Worm (Caenorhabditis elegans) whole organism, early embryonic: ENCODE data around the gene C39B5.2.

Experiments
- B0310.2 ChIP-seq: sonication (generic microtip); optimal IDR thresholded peaks from 2 replicates; lab custom pipeline; 2016; ENCODE audit warnings: mild to moderate bottlenecking, missing genetic modification characterization, missing compliant biosample characterization
- F13C5.2 ChIP-seq: sonication (generic microtip); optimal IDR thresholded peaks from 2 replicates; lab custom pipeline; 2017; ENCODE audit warnings: mild to moderate bottlenecking, missing genetic modification characterization, inconsistent platforms, missing compliant biosample characterization
- aly-1 ChIP-seq: sonication (generic microtip); optimal IDR thresholded peaks from 2 replicates; lab custom pipeline; 2016; ENCODE audit warnings: missing genetic modification characterization, missing compliant biosample characterization
- ama-1 ChIP-seq: fragments of 150-350 bp; optimal IDR thresholded peaks from 2 replicates; lab custom pipeline; 2014
- ceh-13 ChIP-seq: fragments of 200-800 bp; sonication (Bioruptor generic); optimal IDR thresholded peaks from 2 replicates; lab custom pipeline; 2018; ENCODE audit warnings: mild to moderate bottlenecking, missing genetic modification characterization, missing compliant biosample characterization
- ceh-36 ChIP-seq: sonication (generic microtip); optimal IDR thresholded peaks from 2 replicates; lab custom pipeline; 2016; ENCODE audit warnings: missing genetic modification characterization, inconsistent platforms, missing compliant biosample characterization
- ets-7 ChIP-seq: sonication (generic microtip); optimal IDR thresholded peaks from 2 replicates; lab custom pipeline; 2016; ENCODE audit warnings: missing genotype, missing genetic modification characterization, missing compliant biosample characterization
- flt-1 ChIP-seq: fragments of 200-800 bp; sonication (Bioruptor generic); IDR thresholded peaks from 2 replicates; pipeline ENCODE4 v1.3.6; 2022; ENCODE audit warnings: missing genetic modification characterization, missing compliant biosample characterization
- hmbx-1 ChIP-seq: sonication (generic microtip); optimal IDR thresholded peaks from 2 replicates; lab custom pipeline; 2016; ENCODE audit warnings: mild to moderate bottlenecking, missing genetic modification characterization, missing compliant biosample characterization
- hmg-4 ChIP-seq: fragments of 200-800 bp; sonication (Bioruptor generic); optimal IDR thresholded peaks from 2 replicates; lab custom pipeline; 2018; ENCODE audit warnings: mild to moderate bottlenecking, missing genetic modification characterization, missing compliant biosample characterization
- hnd-1 ChIP-seq: sonication (generic microtip); optimal IDR thresholded peaks from 2 replicates; lab custom pipeline; 2016; ENCODE audit warnings: missing genetic modification characterization, missing compliant biosample characterization
- pes-1 ChIP-seq: fragments of 200-800 bp; sonication (Bioruptor generic); IDR thresholded peaks from 2 replicates; pipeline ENCODE4 v1.3.6; 2022; ENCODE audit warnings: missing genetic modification reagents, missing genetic modification characterization, missing compliant biosample characterization
- scrt-1 ChIP-seq: fragments of 200-800 bp; sonication (Bioruptor generic); IDR thresholded peaks from 2 replicates; pipeline ENCODE4 v1.3.6; 2022; ENCODE audit warnings: missing genetic modification characterization, missing compliant biosample characterization
- sea-1 ChIP-seq: fragments of 200-800 bp; sonication (Bioruptor generic); conservative IDR thresholded peaks from 2 replicates; pipeline ENCODE4 v1.3.6; 2022; ENCODE audit warnings: missing genetic modification characterization, missing compliant biosample characterization
- tbx-11 ChIP-seq: fragments of 200-800 bp; sonication (Bioruptor generic); IDR thresholded peaks from 2 replicates; pipeline ENCODE4 v1.3.6; 2022; ENCODE audit warnings: missing genetic modification characterization, missing compliant biosample characterization
- tbx-37 ChIP-seq: fragments of 200-800 bp; sonication (Bioruptor generic); conservative IDR thresholded peaks from 2 replicates; pipeline ENCODE4 v1.3.6; 2022; ENCODE audit warnings: missing genetic modification reagents, missing genetic modification characterization, missing compliant biosample characterization
- tra-4 ChIP-seq: sonication (generic microtip); optimal IDR thresholded peaks from 2 replicates; lab custom pipeline; 2017; ENCODE audit warnings: missing genetic modification characterization, missing compliant biosample characterization

Gene C39B5.2

DNA sequence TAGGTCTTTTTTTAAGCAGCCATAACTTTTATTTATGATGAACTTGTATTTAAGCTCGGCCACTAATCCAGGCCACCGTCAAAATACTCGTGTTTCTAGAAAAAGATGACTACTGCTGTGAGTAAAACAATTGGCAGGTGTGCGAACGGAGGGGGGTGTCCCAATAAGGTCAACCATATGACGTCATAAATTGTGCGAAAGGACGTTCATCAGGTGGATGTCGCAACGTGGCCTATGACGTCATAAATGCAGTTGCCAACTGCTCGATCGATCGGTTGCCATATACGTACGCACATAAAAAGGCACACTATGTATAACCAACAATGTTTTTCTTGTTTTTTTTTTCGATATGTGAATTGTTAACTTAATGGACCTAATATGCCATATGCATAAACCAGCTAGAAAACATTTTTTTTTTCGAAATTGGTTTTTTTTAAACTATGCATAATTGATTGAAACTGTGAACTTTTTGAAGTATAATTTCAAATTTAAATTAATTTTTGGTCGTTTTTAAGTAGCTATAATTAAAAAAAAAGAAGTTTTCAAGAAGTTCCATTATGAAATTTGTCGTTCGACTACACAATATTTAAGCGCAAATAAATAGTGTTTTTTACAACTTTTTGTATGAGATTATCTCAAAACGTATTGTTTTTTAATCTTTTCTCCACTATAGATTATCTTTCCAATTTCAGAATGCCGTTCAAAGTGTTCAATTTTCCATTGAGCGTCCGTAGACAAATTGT lies at the start of gene C39B5.2:
Gene C39B5.2, plus strand, starts transcription at position 693 of the 743 bp plus-strand sequence.
- TF ChIP-seq ceh-36 (tag; lab: Kevin White, UChicago): peak; percentile 14
- TF ChIP-seq B0310.2 (tag; lab: Kevin White, UChicago): no peak
- no peak for TF ChIP-seq tra-4 (tag; lab: Kevin White, UChicago)
- TF ChIP-seq tbx-11: no peak
- no peak for TF ChIP-seq pes-1 (GFP tag; lab: Robert Waterston, UW)
- no peak for TF ChIP-seq F13C5.2 (tag; lab: Kevin White, UChicago)
- 0 out of 2 replicates have a peak, but pooled peaks have one; percentile 56 for TF ChIP-seq sea-1 (GFP tag; lab: Robert Waterston, UW)

DNA sequence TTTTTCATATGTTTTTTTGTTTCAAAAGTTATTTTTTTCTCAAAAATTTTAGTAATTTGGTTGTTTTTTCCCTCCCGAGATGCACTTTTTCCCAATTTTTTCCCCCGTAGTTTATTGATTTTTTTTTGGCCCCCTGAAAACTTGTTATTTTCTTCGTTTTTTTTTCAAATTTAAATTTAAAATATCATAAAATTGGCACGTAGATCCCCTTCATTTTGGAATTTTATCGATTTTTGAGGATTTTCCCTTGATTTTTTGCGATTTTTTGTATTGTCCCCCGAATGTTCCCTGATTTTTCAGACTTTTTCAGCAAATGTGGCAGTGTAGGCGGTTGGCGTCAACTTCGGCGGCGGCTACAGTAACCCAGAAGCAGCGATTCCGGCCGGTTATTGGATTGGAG lies 37.0 kb upstream of the C39B5.2 start, which contains the start of gene C39B5.6:
Gene C39B5.6, plus strand, starts transcription at position 301 of the 400 bp plus-strand sequence.
- TF ChIP-seq ceh-36 (tag; lab: Kevin White, UChicago) (no peak), scrt-1 (GFP tag; lab: Robert Waterston, UW) (no peak), tbx-37 (no peak), sea-1 (GFP tag; lab: Robert Waterston, UW) (no peak), ceh-13 (no peak), F13C5.2 (tag; lab: Kevin White, UChicago) (no peak), ama-1 (lab: Kevin White, UChicago) (no peak), hnd-1 (tag; lab: Kevin White, UChicago) (no peak), tra-4 (tag; lab: Kevin White, UChicago) (no peak), hmbx-1 (tag; lab: Kevin White, UChicago) (no peak), aly-1 (tag; lab: Kevin White, UChicago) (no peak), flt-1 (GFP tag; lab: Robert Waterston, UW) (no peak), B0310.2 (tag; lab: Kevin White, UChicago) (no peak), tbx-11 (no peak), hmg-4 (GFP tag; lab: Kevin White, UChicago) (no peak), pes-1 (GFP tag; lab: Robert Waterston, UW) (no peak), ets-7 (no peak)

DNA sequence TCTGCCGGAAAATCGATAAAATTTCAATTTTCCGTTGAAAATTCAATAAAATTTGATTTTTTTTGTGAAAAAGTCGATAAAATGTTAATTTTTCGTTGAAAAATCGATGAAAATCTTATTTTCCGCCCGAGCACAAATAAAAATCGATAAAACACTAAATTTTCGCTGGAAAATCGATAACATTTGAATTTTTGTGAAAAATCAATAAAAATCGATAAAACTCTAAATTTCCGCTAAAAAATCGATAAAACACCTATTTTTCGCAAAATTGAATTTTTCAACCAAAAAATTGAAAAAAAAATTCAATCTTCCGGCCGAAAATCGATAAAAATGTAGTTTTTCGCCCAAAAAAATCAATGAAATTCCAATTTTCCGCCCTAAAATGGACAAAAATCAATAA lies 29.5 kb upstream of the C39B5.2 start:
- no peak for TF ChIP-seq F13C5.2 (tag; lab: Kevin White, UChicago)
- TF ChIP-seq ceh-13: no peak
- no peak for TF ChIP-seq tbx-11
- TF ChIP-seq hmbx-1 (tag; lab: Kevin White, UChicago): no peak
- no peak for TF ChIP-seq B0310.2 (tag; lab: Kevin White, UChicago)
- TF ChIP-seq ama-1 (lab: Kevin White, UChicago): no peak
- no peak for TF ChIP-seq ets-7
- TF ChIP-seq hnd-1 (tag; lab: Kevin White, UChicago): no peak
- TF ChIP-seq aly-1 (tag; lab: Kevin White, UChicago): no peak
- no peak for TF ChIP-seq sea-1 (GFP tag; lab: Robert Waterston, UW)

ce11 chrIII:2207864-2208263 lies 26.8 kb upstream of the C39B5.2 start, which contains the start of gene C39B5.5:
Gene C39B5.5, plus strand, starts transcription at chrIII:2208164.
- TF ChIP-seq tbx-37 (no peak), ceh-36 (tag; lab: Kevin White, UChicago) (no peak), tra-4 (tag; lab: Kevin White, UChicago) (no peak), B0310.2 (tag; lab: Kevin White, UChicago) (no peak), ets-7 (no peak), F13C5.2 (tag; lab: Kevin White, UChicago) (no peak), hmbx-1 (tag; lab: Kevin White, UChicago) (no peak), scrt-1 (GFP tag; lab: Robert Waterston, UW) (no peak), hmg-4 (GFP tag; lab: Kevin White, UChicago) (no peak), sea-1 (GFP tag; lab: Robert Waterston, UW) (no peak), hnd-1 (tag; lab: Kevin White, UChicago) (no peak), tbx-11 (no peak), ceh-13 (no peak), flt-1 (GFP tag; lab: Robert Waterston, UW) (no peak), pes-1 (GFP tag; lab: Robert Waterston, UW) (no peak), ama-1 (lab: Kevin White, UChicago) (no peak), aly-1 (tag; lab: Kevin White, UChicago) (no peak)

DNA sequence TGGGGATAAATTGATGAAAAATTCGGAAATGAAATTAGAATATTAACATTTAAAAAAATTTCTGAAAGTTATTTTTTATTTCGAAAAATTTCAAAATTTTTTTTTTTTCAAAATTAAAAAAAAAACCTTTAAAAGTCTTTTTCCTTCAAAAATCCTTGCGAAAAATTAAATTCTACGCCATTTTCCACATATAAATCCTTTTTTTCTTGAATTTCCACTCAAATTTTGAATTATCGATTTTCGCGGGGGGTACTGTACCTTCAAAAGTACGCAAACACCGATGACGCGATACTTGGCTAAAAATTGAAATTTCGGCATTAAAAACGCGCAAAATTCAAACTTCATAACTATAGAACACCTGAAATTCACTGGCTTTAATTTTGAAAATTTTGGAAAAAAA lies 24.1 kb upstream of the C39B5.2 start:
- TF ChIP-seq scrt-1 (GFP tag; lab: Robert Waterston, UW) (no peak), F13C5.2 (tag; lab: Kevin White, UChicago) (no peak), sea-1 (GFP tag; lab: Robert Waterston, UW) (no peak), tbx-11 (no peak), ceh-36 (tag; lab: Kevin White, UChicago) (no peak), ama-1 (lab: Kevin White, UChicago) (no peak), tra-4 (tag; lab: Kevin White, UChicago) (no peak), flt-1 (GFP tag; lab: Robert Waterston, UW) (no peak), aly-1 (tag; lab: Kevin White, UChicago) (no peak), ets-7 (no peak), hmbx-1 (tag; lab: Kevin White, UChicago) (no peak), ceh-13 (no peak), hnd-1 (tag; lab: Kevin White, UChicago) (no peak), tbx-37 (no peak)

ce11 chrIII:2211120-2211519 lies 23.6 kb upstream of the C39B5.2 start, which contains the start of gene C39B5.14:
Gene C39B5.14, plus strand, starts transcription at chrIII:2211420.
- TF ChIP-seq tbx-11 (no peak), flt-1 (GFP tag; lab: Robert Waterston, UW) (no peak), ama-1 (lab: Kevin White, UChicago) (no peak), ets-7 (no peak), hmbx-1 (tag; lab: Kevin White, UChicago) (no peak), ceh-36 (tag; lab: Kevin White, UChicago) (no peak), hmg-4 (GFP tag; lab: Kevin White, UChicago) (no peak), hnd-1 (tag; lab: Kevin White, UChicago) (no peak), tra-4 (tag; lab: Kevin White, UChicago) (no peak), F13C5.2 (tag; lab: Kevin White, UChicago) (no peak), sea-1 (GFP tag; lab: Robert Waterston, UW) (no peak), B0310.2 (tag; lab: Kevin White, UChicago) (no peak), pes-1 (GFP tag; lab: Robert Waterston, UW) (no peak), scrt-1 (GFP tag; lab: Robert Waterston, UW) (no peak), ceh-13 (no peak), aly-1 (tag; lab: Kevin White, UChicago) (no peak), tbx-37 (no peak)
